ENCODE assay signal across 4 worm cellular contexts in genomic region chrIII:5013915-5014346, ce11.
TF ChIP-seq lines count a peak whose summit lies in the region.

No protein-coding gene starts in this region.

TF ChIP-seq in whole organism, L2 larva, 48 proteins besides CTCF, POLR2A, EP300 and RAD21 (continued from another document):
- TF ChIP-seq sma-3 (GFP tag; optimal IDR thresholded peaks at IDR 0.05; lab: Kevin White, UChicago) (peak; percentile 71), sem-4 (tag; optimal IDR thresholded peaks at IDR 0.05; lab: Kevin White, UChicago) (peak; percentile 89), nhr-12 (tag; optimal IDR thresholded peaks at IDR 0.05; lab: Kevin White, UChicago) (no peak), zag-1 (tag; optimal IDR thresholded peaks at IDR 0.05; lab: Kevin White, UChicago) (peak; percentile 91), peb-1 (tag; optimal IDR thresholded peaks at IDR 0.05; lab: Kevin White, UChicago) (no peak), mab-5 (tag; optimal IDR thresholded peaks at IDR 0.05; lab: Kevin White, UChicago) (peak; percentile 76), lin-11 (tag; optimal IDR thresholded peaks at IDR 0.05; lab: Kevin White, UChicago) (peak; percentile 84), C34F6.9 (tag; optimal IDR thresholded peaks at IDR 0.05; lab: Kevin White, UChicago) (peak; percentile 97), lin-13 (GFP tag; optimal IDR thresholded peaks at IDR 0.05; lab: Kevin White, UChicago) (peak; percentile 86), nhr-21 (tag; optimal IDR thresholded peaks at IDR 0.05; lab: Kevin White, UChicago) (peak; percentile 68), sma-9 (GFP tag; optimal IDR thresholded peaks at IDR 0.05; lab: Kevin White, UChicago) (peak; percentile 58), sma-9 (tag; optimal IDR thresholded peaks at IDR 0.05; lab: Kevin White, UChicago) (no peak), gmeb-1 (tag; optimal IDR thresholded peaks at IDR 0.05; lab: Kevin White, UChicago) (peak; percentile 68), unc-62 (GFP tag; optimal IDR thresholded peaks at IDR 0.05; lab: Kevin White, UChicago) (no peak), nhr-6 (tag; optimal IDR thresholded peaks at IDR 0.05; lab: Kevin White, UChicago) (peak; percentile 77), crh-2 (tag; optimal IDR thresholded peaks at IDR 0.05; lab: Kevin White, UChicago) (peak; percentile 95), ZK546.5 (tag; optimal IDR thresholded peaks at IDR 0.05; lab: Kevin White, UChicago) (no peak), fos-1 (tag; optimal IDR thresholded peaks at IDR 0.05; lab: Kevin White, UChicago) (peak; percentile 91), nhr-23 (tag; optimal IDR thresholded peaks at IDR 0.05; lab: Kevin White, UChicago) (no peak), alr-1 (tag; optimal IDR thresholded peaks at IDR 0.05; lab: Kevin White, UChicago) (peak; percentile 88), nhr-10 (tag; optimal IDR thresholded peaks at IDR 0.05; lab: Kevin White, UChicago) (peak; percentile 65), snpc-4 (tag; optimal IDR thresholded peaks at IDR 0.05; lab: Kevin White, UChicago) (peak; percentile 45), ztf-11 (tag; optimal IDR thresholded peaks at IDR 0.05; lab: Kevin White, UChicago) (no peak), ama-1 (optimal IDR thresholded peaks at IDR 0.05; lab: Kevin White, UChicago) (no peak), ztf-4 (tag; optimal IDR thresholded peaks at IDR 0.05; lab: Kevin White, UChicago) (peak; percentile 79), skn-1 (tag; optimal IDR thresholded peaks at IDR 0.05; lab: Kevin White, UChicago) (no peak)

TF ChIP-seq in whole organism, L4 larva, 104 proteins besides CTCF, POLR2A, EP300 and RAD21 (continued from another document and continues in another):
- TF ChIP-seq F37D6.2 (tag; optimal IDR thresholded peaks at IDR 0.05; lab: Kevin White, UChicago) (peak; percentile 85), dve-1 (tag; optimal IDR thresholded peaks at IDR 0.05; lab: Kevin White, UChicago; ENCODE audit: insufficient read depth) (peak; percentile 87), php-3 (GFP tag; IDR thresholded peaks at IDR 0.05; lab: Robert Waterston, UW) (peak; percentile 71; the same call in 1 of the 2 replicates), hlh-11 (tag; optimal IDR thresholded peaks at IDR 0.05; lab: Kevin White, UChicago) (peak; percentile 94), lsy-2 (tag; optimal IDR thresholded peaks at IDR 0.05; lab: Kevin White, UChicago) (peak; percentile 78 to 90), ztf-7 (tag; optimal IDR thresholded peaks at IDR 0.05; lab: Kevin White, UChicago) (peak; percentile 79), nhr-42 (GFP tag; IDR thresholded peaks at IDR 0.05; lab: Robert Waterston, UW) (no peak), madf-5 (GFP tag; IDR thresholded peaks at IDR 0.05; lab: Robert Waterston, UW) (0 out of 4 replicates have a peak, but pooled peaks of 1 of the 2 experiments have one; percentile 28), unc-62 (GFP tag; optimal IDR thresholded peaks at IDR 0.05 in 1 of 2; lab: Kevin White, UChicago) (peak in 1 of 2 experiments; percentile 99), unc-62 (tag; optimal IDR thresholded peaks at IDR 0.05; lab: Kevin White, UChicago) (no peak), zfp-3 (GFP tag; conservative IDR thresholded peaks at IDR 0.05; lab: Robert Waterston, UW) (no peak), nhr-102 (tag; optimal IDR thresholded peaks at IDR 0.05; lab: Kevin White, UChicago) (peak; percentile 48), ctbp-1 (GFP tag; IDR thresholded peaks at IDR 0.05; lab: Robert Waterston, UW) (peak; percentile 85), hmg-1.1 (GFP tag; IDR thresholded peaks at IDR 0.05; lab: Robert Waterston, UW) (peak; percentile 93), arid-1 (GFP tag; conservative IDR thresholded peaks at IDR 0.05; lab: Robert Waterston, UW) (0 out of 2 replicates have a peak, but pooled peaks have one; percentile 15), sdz-12 (GFP tag; optimal IDR thresholded peaks at IDR 0.05; lab: Kevin White, UChicago) (no peak), lin-1 (GFP tag; IDR thresholded peaks at IDR 0.05; lab: Robert Waterston, UW) (peak; percentile 32; the same call in 1 of the 2 replicates), ceh-28 (tag; optimal IDR thresholded peaks at IDR 0.05; lab: Kevin White, UChicago) (peak; percentile 65), rbr-2 (tag; optimal IDR thresholded peaks at IDR 0.05; lab: Kevin White, UChicago) (peak; percentile 90), lin-13 (GFP tag; optimal IDR thresholded peaks at IDR 0.05; lab: Kevin White, UChicago) (peak; percentile 63), aha-1 (tag; lab: Kevin White, UChicago) (peak; percentile 98), zfp-2 (tag; optimal IDR thresholded peaks at IDR 0.05; lab: Kevin White, UChicago) (no peak), tag-97 (GFP tag; IDR thresholded peaks at IDR 0.05; lab: Robert Waterston, UW) (no peak), F10B5.3 (tag; optimal IDR thresholded peaks at IDR 0.05; lab: Kevin White, UChicago) (no peak), hlh-30 (tag; optimal IDR thresholded peaks at IDR 0.05; lab: Kevin White, UChicago; ENCODE audit: insufficient read depth) (peak; percentile 82), nhr-11 (tag; optimal IDR thresholded peaks at IDR 0.05; lab: Kevin White, UChicago) (peak; percentile 94), duxl-1 (tag; optimal IDR thresholded peaks at IDR 0.05; lab: Kevin White, UChicago; ENCODE audit: poor library complexity) (no peak), egl-27 (tag; optimal IDR thresholded peaks at IDR 0.05; lab: Kevin White, UChicago) (no peak), mep-1 (tag; optimal IDR thresholded peaks at IDR 0.05; lab: Kevin White, UChicago) (peak; percentile 97), vab-7 (GFP tag; IDR thresholded peaks at IDR 0.05; lab: Robert Waterston, UW) (0 out of 2 replicates have a peak, but pooled peaks have one; percentile 39), T26A8.4 (GFP tag; IDR thresholded peaks at IDR 0.05; lab: Robert Waterston, UW) (peak; percentile 75), nhr-6 (tag; optimal IDR thresholded peaks at IDR 0.05; lab: Kevin White, UChicago) (peak; percentile 65), F44E2.7 (GFP tag; IDR thresholded peaks at IDR 0.05; lab: Robert Waterston, UW) (no peak), T20F7.1 (GFP tag; optimal IDR thresholded peaks at IDR 0.05; lab: Kevin White, UChicago) (peak; percentile 72), nhr-77 (tag; optimal IDR thresholded peaks at IDR 0.05; lab: Kevin White, UChicago) (peak; percentile 85)

TF ChIP-seq in whole organism, late embryonic, 69 proteins besides CTCF, POLR2A, EP300 and RAD21 (continued from another document and continues in another):
- TF ChIP-seq npax-4 (tag; optimal IDR thresholded peaks at IDR 0.05; lab: Kevin White, UChicago) (no peak), pax-1 (tag; optimal IDR thresholded peaks at IDR 0.05; lab: Kevin White, UChicago) (peak; percentile 67), ceh-22 (tag; optimal IDR thresholded peaks at IDR 0.05; lab: Kevin White, UChicago) (no peak), tbx-2 (tag; optimal IDR thresholded peaks at IDR 0.05; lab: Kevin White, UChicago) (peak; percentile 97), elt-4 (tag; optimal IDR thresholded peaks at IDR 0.05; lab: Kevin White, UChicago) (no peak), ceh-45 (GFP tag; IDR thresholded peaks at IDR 0.05; lab: Robert Waterston, UW) (no peak), zip-5 (tag; optimal IDR thresholded peaks at IDR 0.05; lab: Kevin White, UChicago) (no peak), hlh-13 (GFP tag; optimal IDR thresholded peaks at IDR 0.05; lab: Kevin White, UChicago) (no peak), gmeb-2 (tag; optimal IDR thresholded peaks at IDR 0.05; lab: Kevin White, UChicago) (no peak), odd-2 (tag; optimal IDR thresholded peaks at IDR 0.05; lab: Kevin White, UChicago) (peak; percentile 29), F13H6.1 (tag; optimal IDR thresholded peaks at IDR 0.05; lab: Kevin White, UChicago) (peak; percentile 86), ceh-48 (tag; optimal IDR thresholded peaks at IDR 0.05; lab: Kevin White, UChicago) (peak; percentile 43), hlh-8 (tag; optimal IDR thresholded peaks at IDR 0.05; lab: Kevin White, UChicago) (peak; percentile 65), K02D7.2 (tag; optimal IDR thresholded peaks at IDR 0.05; lab: Kevin White, UChicago) (no peak), fkh-10 (GFP tag; optimal IDR thresholded peaks at IDR 0.05; lab: Kevin White, UChicago) (peak; percentile 35), rnt-1 (tag; optimal IDR thresholded peaks at IDR 0.05; lab: Kevin White, UChicago) (peak; percentile 90), che-1 (tag; optimal IDR thresholded peaks at IDR 0.05; lab: Kevin White, UChicago) (no peak), fkh-6 (tag; optimal IDR thresholded peaks at IDR 0.05; lab: Kevin White, UChicago) (no peak), lim-6 (tag; optimal IDR thresholded peaks at IDR 0.05; lab: Kevin White, UChicago) (peak; percentile 58), lin-11 (tag; optimal IDR thresholded peaks at IDR 0.05; lab: Kevin White, UChicago) (no peak), pros-1 (tag; optimal IDR thresholded peaks at IDR 0.05; lab: Kevin White, UChicago) (peak; percentile 84), Y22D7AL.16 (tag; optimal IDR thresholded peaks at IDR 0.05; lab: Kevin White, UChicago) (no peak), nhr-232 (tag; optimal IDR thresholded peaks at IDR 0.05; lab: Kevin White, UChicago) (peak; percentile 42), nhr-11 (tag; optimal IDR thresholded peaks at IDR 0.05; lab: Kevin White, UChicago) (no peak), C38D4.7 (GFP tag; optimal IDR thresholded peaks at IDR 0.05; lab: Kevin White, UChicago) (no peak), unc-86 (tag; optimal IDR thresholded peaks at IDR 0.05; lab: Kevin White, UChicago) (no peak), nfya-1 (tag; optimal IDR thresholded peaks at IDR 0.05; lab: Kevin White, UChicago) (peak; percentile 96), fax-1 (tag; optimal IDR thresholded peaks at IDR 0.05; lab: Kevin White, UChicago) (peak; percentile 39), sox-2 (GFP tag; IDR thresholded peaks at IDR 0.05; lab: Robert Waterston, UW) (peak; percentile 53; the same call in 1 of the 2 replicates), pat-9 (tag; optimal IDR thresholded peaks at IDR 0.05; lab: Kevin White, UChicago) (no peak), syd-9 (tag; optimal IDR thresholded peaks at IDR 0.05; lab: Kevin White, UChicago) (peak; percentile 83), ama-1 (optimal IDR thresholded peaks at IDR 0.05; lab: Kevin White, UChicago) (no peak), ets-4 (tag; optimal IDR thresholded peaks at IDR 0.05; lab: Kevin White, UChicago) (peak; percentile 84), ceh-24 (tag; optimal IDR thresholded peaks at IDR 0.05; lab: Kevin White, UChicago) (no peak), ceh-18 (tag; optimal IDR thresholded peaks at IDR 0.05; lab: Kevin White, UChicago) (peak; percentile 96), ceh-14 (tag; optimal IDR thresholded peaks at IDR 0.05; lab: Kevin White, UChicago) (peak; percentile 87), sox-4 (tag; optimal IDR thresholded peaks at IDR 0.05; lab: Kevin White, UChicago) (peak; percentile 32), dve-1 (tag; optimal IDR thresholded peaks at IDR 0.05; lab: Kevin White, UChicago) (peak; percentile 38), pag-3 (tag; optimal IDR thresholded peaks at IDR 0.05; lab: Kevin White, UChicago; ENCODE audit: borderline replicate concordance) (peak; percentile 51), hlh-30 (tag; optimal IDR thresholded peaks at IDR 0.05; lab: Kevin White, UChicago; ENCODE audit: insufficient read depth) (peak; percentile 73)

TF ChIP-seq in whole organism, mixed stage, embryonic, 35 proteins besides CTCF, POLR2A, EP300 and RAD21 (continued from another document):
- TF ChIP-seq bed-3 (GFP tag; optimal IDR thresholded peaks at IDR 0.05; lab: Kevin White, UChicago) (no peak), unc-62 (GFP tag; optimal IDR thresholded peaks at IDR 0.05; lab: Kevin White, UChicago) (peak; percentile 94), ham-2 (GFP tag; optimal IDR thresholded peaks at IDR 0.05; lab: Kevin White, UChicago) (peak; percentile 88), blmp-1 (tag; optimal IDR thresholded peaks at IDR 0.05; lab: Kevin White, UChicago) (peak; percentile 26), zip-8 (tag; optimal IDR thresholded peaks at IDR 0.05; lab: Kevin White, UChicago) (peak; percentile 2), nhr-2 (tag; optimal IDR thresholded peaks at IDR 0.05; lab: Kevin White, UChicago) (peak; percentile 61)
TF ChIP-seq in whole organism, mixed stage, embryonic: peak in this region for 22.
